Worm (Caenorhabditis elegans): ENCODE data around the gene Y57G11C.23.

Gene Y57G11C.23

ce11 chrIV:14877657-14878056 lies 16.1 kb upstream of the Y57G11C.23 start:
- TF ChIP-seq jun-1 (tag; optimal IDR thresholded peaks at IDR 0.05) = no peak
- no peak for TF ChIP-seq nhr-76 (tag; optimal IDR thresholded peaks at IDR 0.05)
- no peak for TF ChIP-seq eor-1 (tag; optimal IDR thresholded peaks at IDR 0.05)
- no peak for TF ChIP-seq nhr-25 (tag; optimal IDR thresholded peaks at IDR 0.05)
- no peak for TF ChIP-seq ceh-28 (tag; optimal IDR thresholded peaks at IDR 0.05)
- no peak for TF ChIP-seq nhr-67 (tag; optimal IDR thresholded peaks at IDR 0.05)
- no peak for TF ChIP-seq unc-62 (GFP tag; optimal IDR thresholded peaks at IDR 0.05)
- no peak for TF ChIP-seq ztf-4 (tag; optimal IDR thresholded peaks at IDR 0.05)
- no peak for TF ChIP-seq snpc-4 (tag; optimal IDR thresholded peaks at IDR 0.05)
- TF ChIP-seq fos-1 (tag; optimal IDR thresholded peaks at IDR 0.05) = no peak
- no peak for TF ChIP-seq skn-1 (tag; optimal IDR thresholded peaks at IDR 0.05)
- no peak for TF ChIP-seq nfya-1 (tag; optimal IDR thresholded peaks at IDR 0.05; ENCODE audit: insufficient read depth)
- no peak for TF ChIP-seq nhr-77 (tag; optimal IDR thresholded peaks at IDR 0.05)
- TF ChIP-seq nhr-43 (tag; optimal IDR thresholded peaks at IDR 0.05; ENCODE audit: poor library complexity, severe bottlenecking) = no peak
- TF ChIP-seq zag-1 (tag; optimal IDR thresholded peaks at IDR 0.05) = no peak
- TF ChIP-seq daf-12 (tag; optimal IDR thresholded peaks at IDR 0.05) = no peak
- TF ChIP-seq ceh-82 (tag; optimal IDR thresholded peaks at IDR 0.05) = no peak
- no peak for TF ChIP-seq egl-5 (tag; optimal IDR thresholded peaks at IDR 0.05)
- TF ChIP-seq unc-39 (tag; optimal IDR thresholded peaks at IDR 0.05) = no peak

ce11 chrIV:14876632-14877031 lies 15.0 kb upstream of the Y57G11C.23 start:
- TF ChIP-seq nfya-1 (tag; optimal IDR thresholded peaks at IDR 0.05; ENCODE audit: insufficient read depth) (peak; percentile 9), nhr-23 (tag; optimal IDR thresholded peaks at IDR 0.05) (peak; percentile 21), lin-39 (tag; optimal IDR thresholded peaks at IDR 0.05) (no peak), nhr-25 (tag; optimal IDR thresholded peaks at IDR 0.05) (peak; percentile 69)

DNA sequence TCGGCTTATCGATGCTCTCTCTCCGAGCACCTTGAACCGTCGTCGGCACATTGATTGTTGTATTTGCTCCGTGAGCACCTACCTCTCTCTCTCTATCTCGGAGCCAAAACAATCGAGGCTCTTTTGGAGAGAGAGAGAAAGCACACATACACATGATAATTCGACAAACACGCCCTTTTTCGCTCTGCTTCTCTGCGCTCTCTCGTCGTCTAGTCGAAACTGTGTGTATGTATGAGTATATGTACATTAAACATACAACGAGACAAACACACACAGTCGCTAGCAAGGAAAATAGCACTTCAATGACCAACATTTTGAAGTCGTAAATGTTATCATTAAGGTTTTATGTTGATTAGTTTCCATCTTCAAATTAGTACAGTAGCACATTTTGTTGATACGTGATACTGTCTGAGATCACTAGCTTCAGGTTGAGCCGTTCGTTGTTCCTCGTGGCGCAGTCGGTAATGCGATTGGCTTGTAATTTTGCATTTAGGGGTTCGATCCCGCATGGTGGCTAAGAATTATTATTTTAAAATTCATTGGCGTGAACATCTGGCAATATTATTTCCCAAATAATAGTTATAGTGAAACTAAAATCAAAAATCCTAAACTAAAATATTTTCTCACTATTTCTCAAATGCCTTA lies 13.5 kb upstream of the Y57G11C.23 start:
- TF ChIP-seq snpc-4 (tag; optimal IDR thresholded peaks at IDR 0.05) = peak; percentile 19
- peak; percentile 100 for TF ChIP-seq pha-4 (tag; optimal IDR thresholded peaks at IDR 0.05)
- TF ChIP-seq mdl-1 (tag; optimal IDR thresholded peaks at IDR 0.05) = no peak
- no peak for TF ChIP-seq ZK546.5 (tag; optimal IDR thresholded peaks at IDR 0.05)
- TF ChIP-seq egl-5 (tag; optimal IDR thresholded peaks at IDR 0.05) = no peak
- TF ChIP-seq ceh-16 (tag; optimal IDR thresholded peaks at IDR 0.05) = no peak
- TF ChIP-seq nhr-25 (tag; optimal IDR thresholded peaks at IDR 0.05) = no peak
- no peak for TF ChIP-seq elt-3 (tag; optimal IDR thresholded peaks at IDR 0.05)
- TF ChIP-seq ztf-11 (tag; optimal IDR thresholded peaks at IDR 0.05) = no peak
- TF ChIP-seq tbx-2 (tag; optimal IDR thresholded peaks at IDR 0.05) = no peak
- peak; percentile 40 for TF ChIP-seq nfya-1 (tag; optimal IDR thresholded peaks at IDR 0.05; ENCODE audit: insufficient read depth)
- no peak for TF ChIP-seq nhr-23 (tag; optimal IDR thresholded peaks at IDR 0.05)
- peak; percentile 90 for TF ChIP-seq elt-2 (tag; optimal IDR thresholded peaks at IDR 0.05)
- TF ChIP-seq jun-1 (tag; optimal IDR thresholded peaks at IDR 0.05) = peak; percentile 73
- peak; percentile 17 for TF ChIP-seq hmg-11 (tag; optimal IDR thresholded peaks at IDR 0.05)
- TF ChIP-seq nhr-67 (tag; optimal IDR thresholded peaks at IDR 0.05) = no peak
- peak; percentile 92 for TF ChIP-seq pqm-1 (tag; optimal IDR thresholded peaks at IDR 0.05)
- TF ChIP-seq eor-1 (tag; optimal IDR thresholded peaks at IDR 0.05) = no peak
- TF ChIP-seq daf-12 (tag; optimal IDR thresholded peaks at IDR 0.05) = no peak
- no peak for TF ChIP-seq aly-2 (tag; optimal IDR thresholded peaks at IDR 0.05)
- TF ChIP-seq nhr-12 (tag; optimal IDR thresholded peaks at IDR 0.05) = no peak
- no peak for TF ChIP-seq nhr-28 (tag; optimal IDR thresholded peaks at IDR 0.05)
- TF ChIP-seq fos-1 (tag; optimal IDR thresholded peaks at IDR 0.05) = no peak
- TF ChIP-seq fkh-10 (GFP tag; optimal IDR thresholded peaks at IDR 0.05) = no peak
- no peak for TF ChIP-seq fkh-2 (tag; optimal IDR thresholded peaks at IDR 0.05)
- TF ChIP-seq lin-15B (tag; optimal IDR thresholded peaks at IDR 0.05) = no peak
- TF ChIP-seq ama-1 (optimal IDR thresholded peaks at IDR 0.05) = no peak
- TF ChIP-seq lin-39 (tag; optimal IDR thresholded peaks at IDR 0.05) = no peak
- TF ChIP-seq lsy-12 (tag; optimal IDR thresholded peaks at IDR 0.05) = no peak
- TF ChIP-seq nhr-11 (tag; optimal IDR thresholded peaks at IDR 0.05) = no peak
- TF ChIP-seq unc-39 (tag; optimal IDR thresholded peaks at IDR 0.05) = no peak

All from whole organism, L3 larva.